Fruit fly (Drosophila melanogaster): ENCODE measurements around the gene mats.

DNA sequence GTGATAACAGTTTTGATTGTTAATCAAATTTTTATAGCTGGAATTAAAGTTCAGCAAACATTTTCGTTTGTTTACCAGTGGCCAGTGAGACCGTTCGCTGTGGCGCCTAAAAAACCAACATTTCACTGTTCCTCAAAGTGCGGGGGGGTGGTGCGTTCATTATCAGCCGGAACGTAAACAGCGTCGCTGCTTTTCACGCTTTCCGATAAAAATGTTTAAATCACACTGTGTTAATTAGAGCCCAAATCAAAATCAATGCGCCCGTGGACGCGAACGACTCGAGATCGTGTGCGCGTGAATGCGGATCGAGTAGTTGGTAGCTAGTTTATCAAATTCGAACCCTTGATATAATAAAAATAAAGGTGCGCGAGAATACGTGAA lies 26.9 kb downstream of the mats start, which contains the start of gene CG34376:
- TF ChIP-seq CG10669 (GFP tag; optimal IDR thresholded peaks at IDR 0.05) (no peak), Eip93F (GFP tag; optimal IDR thresholded peaks at IDR 0.05) (no peak), CG6163 (GFP tag; IDR thresholded peaks at IDR 0.05) (peak; percentile 74)
